Worm (Caenorhabditis elegans) whole organism, L4/young adult: ENCODE data around the gene C44H4.4.

ENCODE experiments used
- W03F9.2 ChIP-seq: fragments of 150-350 bp; optimal IDR thresholded peaks from 2 replicates; lab custom pipeline; 2014; ENCODE audit warnings: missing biosample characterization, missing genetic modification characterization
- dao-5 ChIP-seq: sonication (generic microtip); optimal IDR thresholded peaks from 2 replicates; lab custom pipeline; 2016; ENCODE audit warnings: missing genotype, missing genetic modification characterization, moderate library complexity, missing compliant biosample characterization

ce11 chrX:14559519-14560296 lies 29.2 kb downstream of the C44H4.4 start:
- no peak for TF ChIP-seq dao-5
- no peak for TF ChIP-seq W03F9.2
